Fruit fly (Drosophila melanogaster): ENCODE results near the gene ranshi.

dm6 chr3R:8740118-8740517, 10.6 kb upstream of the ranshi start:
- TF ChIP-seq pan (optimal IDR thresholded peaks at IDR 0.05) = no peak
- no peak for TF ChIP-seq CG8478 (optimal IDR thresholded peaks at IDR 0.05)
- no peak for TF ChIP-seq usp (GFP tag; optimal IDR thresholded peaks at IDR 0.05)
- no peak for TF ChIP-seq EcR (GFP tag; optimal IDR thresholded peaks at IDR 0.05)
- no peak for TF ChIP-seq Dll (optimal IDR thresholded peaks at IDR 0.05)

Data from whole organism.